Worm (Caenorhabditis elegans): ENCODE data around the gene C50B6.1.

Gene C50B6.1

DNA sequence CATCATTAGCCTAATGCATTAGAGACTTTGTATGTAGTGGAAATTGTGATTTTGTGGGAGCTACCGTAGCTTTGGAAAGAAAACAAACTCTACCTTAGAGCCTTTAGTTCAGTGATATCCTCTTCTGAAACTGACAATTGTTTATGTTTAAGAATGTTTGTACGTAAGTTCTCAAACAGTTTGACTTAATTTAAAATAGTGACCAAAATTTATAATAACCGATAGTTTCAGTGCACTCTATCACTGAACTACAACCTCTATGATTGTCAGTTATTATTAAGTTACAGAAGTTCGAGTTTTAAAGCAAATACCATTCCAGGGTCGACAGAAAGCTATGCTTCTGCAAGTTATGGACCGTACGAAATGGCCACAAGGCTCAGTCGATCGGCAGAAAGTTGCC lies at the start of gene C50B6.1:
TSS of gene C50B6.1 (plus strand) at position 301 of the 400 bp plus-strand sequence.
- TF ChIP-seq dao-5 (tag; optimal IDR thresholded peaks at IDR 0.05), result no peak

DNA sequence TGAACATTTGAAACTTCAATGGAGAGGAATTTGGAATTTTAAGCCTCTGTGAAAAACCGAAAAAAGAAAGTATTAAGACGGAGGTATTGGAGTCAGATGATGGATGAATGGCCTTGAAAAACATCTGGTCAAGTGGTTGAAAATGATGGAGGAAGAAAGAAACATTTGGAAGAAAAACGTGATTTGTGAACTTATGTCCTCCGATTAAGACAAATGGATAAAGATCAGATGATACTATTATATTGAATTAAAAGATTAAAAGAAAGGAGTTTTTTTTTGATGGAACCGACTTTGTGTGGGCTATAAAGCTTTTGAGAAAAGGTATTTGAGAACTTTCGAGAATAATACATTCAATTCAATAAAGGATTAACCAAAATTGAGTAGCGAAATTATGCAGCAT lies 49.2 kb upstream of the C50B6.1 start:
- TF ChIP-seq W03F9.2 (tag; optimal IDR thresholded peaks at IDR 0.05), result no peak
- TF ChIP-seq him-1 (tag; optimal IDR thresholded peaks at IDR 0.05), result no peak
- no peak for TF ChIP-seq dao-5 (tag; optimal IDR thresholded peaks at IDR 0.05)

DNA sequence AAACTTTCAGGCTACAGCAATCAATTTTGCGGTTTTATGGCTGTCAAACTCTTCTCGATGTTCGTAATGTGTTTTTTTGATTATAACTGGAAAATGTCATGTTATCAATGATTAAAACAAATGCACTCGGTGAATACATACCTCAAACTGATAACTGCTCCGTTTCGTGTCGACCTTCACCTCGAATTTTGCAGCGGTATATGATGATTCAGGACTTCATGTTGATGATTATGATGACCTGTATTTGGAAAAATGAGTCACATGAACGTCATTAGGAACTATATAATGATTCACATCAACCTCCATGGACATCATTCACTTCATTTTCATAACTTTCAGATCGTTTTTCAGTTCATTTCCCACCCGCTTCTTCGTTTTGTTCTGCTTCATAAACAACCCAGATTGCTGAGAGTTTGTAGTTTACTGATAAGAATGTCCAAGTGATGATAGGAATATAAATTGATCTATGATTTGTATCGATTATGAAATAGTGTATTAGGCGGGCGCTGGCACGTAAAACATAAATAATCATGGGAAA lies 45.9 kb upstream of the C50B6.1 start:
- TF ChIP-seq W03F9.2 (tag; optimal IDR thresholded peaks at IDR 0.05), result no peak
- no peak for TF ChIP-seq dao-5 (tag; optimal IDR thresholded peaks at IDR 0.05)
- no peak for TF ChIP-seq him-1 (tag; optimal IDR thresholded peaks at IDR 0.05)

DNA sequence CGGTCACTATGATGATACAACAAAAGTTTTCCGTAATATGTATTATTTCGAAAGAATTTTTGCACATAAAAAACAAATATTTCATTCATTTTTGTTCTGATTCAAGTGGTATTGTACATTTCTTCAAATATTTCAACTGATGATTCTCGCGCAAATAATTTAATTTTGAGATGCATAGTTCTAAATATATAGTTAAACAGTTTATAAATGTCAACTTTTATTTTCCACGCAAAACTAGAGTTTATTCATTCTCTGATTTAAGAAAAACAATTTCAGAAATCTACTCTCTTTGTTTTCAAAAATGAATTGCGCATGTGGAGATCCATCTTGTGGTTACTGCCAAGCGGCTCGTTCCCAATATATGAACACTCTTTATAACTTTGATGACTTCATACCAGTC lies 44.5 kb upstream of the C50B6.1 start, which contains the start of gene zip-5:
TSS of gene zip-5 (plus strand) at position 301 of the 400 bp plus-strand sequence.
- TF ChIP-seq W03F9.2 (tag; optimal IDR thresholded peaks at IDR 0.05), result no peak
- no peak for TF ChIP-seq dao-5 (tag; optimal IDR thresholded peaks at IDR 0.05)
- TF ChIP-seq him-1 (tag; optimal IDR thresholded peaks at IDR 0.05), result no peak

DNA sequence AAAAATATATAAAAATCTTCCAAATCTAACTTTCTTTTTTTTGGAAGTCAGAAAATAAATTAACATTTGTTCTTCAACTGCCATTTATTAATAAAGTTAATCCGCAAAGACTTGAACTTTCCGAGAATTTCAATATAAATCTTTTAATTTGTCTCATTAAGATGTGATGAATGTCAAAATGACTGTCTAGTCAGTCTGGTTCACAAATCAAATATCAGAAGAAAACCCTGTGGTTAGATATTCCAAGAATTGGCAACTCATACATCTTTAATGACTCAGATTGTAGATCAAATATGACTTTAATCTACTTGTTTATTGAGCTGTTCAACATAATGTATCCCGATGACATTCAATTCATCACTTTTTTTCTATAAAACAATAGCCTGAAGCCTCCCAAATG lies 43.1 kb upstream of the C50B6.1 start:
- TF ChIP-seq W03F9.2 (tag; optimal IDR thresholded peaks at IDR 0.05), result no peak
- no peak for TF ChIP-seq him-1 (tag; optimal IDR thresholded peaks at IDR 0.05)
- TF ChIP-seq dao-5 (tag; optimal IDR thresholded peaks at IDR 0.05), result no peak

DNA sequence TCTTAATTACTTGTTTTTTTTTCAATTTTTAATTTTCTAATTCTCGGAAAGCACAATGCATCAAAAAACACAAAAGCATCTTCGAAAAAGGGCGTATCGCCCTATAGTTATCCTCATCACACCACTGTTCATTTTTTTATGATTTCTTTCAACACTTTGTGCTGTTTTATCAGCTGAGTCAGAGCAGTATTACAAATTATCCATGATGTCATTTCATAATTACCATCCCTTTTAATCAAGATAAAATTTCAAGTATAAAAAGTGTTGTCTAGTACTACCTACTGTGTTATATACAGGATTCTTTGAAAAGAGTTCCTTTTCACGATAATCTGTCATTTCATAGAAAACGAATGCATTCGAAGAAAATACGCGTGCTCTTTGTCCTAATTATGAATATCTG lies 42.1 kb upstream of the C50B6.1 start:
- TF ChIP-seq W03F9.2 (tag; optimal IDR thresholded peaks at IDR 0.05), result no peak
- no peak for TF ChIP-seq him-1 (tag; optimal IDR thresholded peaks at IDR 0.05)
- TF ChIP-seq dao-5 (tag; optimal IDR thresholded peaks at IDR 0.05), result no peak

DNA sequence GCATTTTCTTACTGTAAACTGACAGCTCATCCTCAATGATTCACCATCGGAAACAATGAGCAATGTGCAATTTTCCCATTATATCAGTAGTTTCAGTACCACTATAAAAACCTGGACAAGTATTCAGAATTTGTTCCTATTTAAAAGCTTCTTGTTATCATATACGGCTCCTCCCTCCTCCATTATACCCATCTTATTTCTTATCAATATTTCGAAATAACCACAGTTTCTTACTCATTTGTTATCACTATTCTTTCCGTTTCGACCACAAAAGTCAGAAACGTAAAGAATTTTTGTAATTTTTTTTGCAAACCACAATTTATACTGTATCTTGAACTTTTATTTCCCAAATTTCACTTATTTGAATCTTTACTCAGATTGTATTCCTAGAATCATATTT lies 40.7 kb upstream of the C50B6.1 start:
- TF ChIP-seq W03F9.2 (tag; optimal IDR thresholded peaks at IDR 0.05), result no peak
- TF ChIP-seq him-1 (tag; optimal IDR thresholded peaks at IDR 0.05), result no peak
- no peak for TF ChIP-seq dao-5 (tag; optimal IDR thresholded peaks at IDR 0.05)

DNA sequence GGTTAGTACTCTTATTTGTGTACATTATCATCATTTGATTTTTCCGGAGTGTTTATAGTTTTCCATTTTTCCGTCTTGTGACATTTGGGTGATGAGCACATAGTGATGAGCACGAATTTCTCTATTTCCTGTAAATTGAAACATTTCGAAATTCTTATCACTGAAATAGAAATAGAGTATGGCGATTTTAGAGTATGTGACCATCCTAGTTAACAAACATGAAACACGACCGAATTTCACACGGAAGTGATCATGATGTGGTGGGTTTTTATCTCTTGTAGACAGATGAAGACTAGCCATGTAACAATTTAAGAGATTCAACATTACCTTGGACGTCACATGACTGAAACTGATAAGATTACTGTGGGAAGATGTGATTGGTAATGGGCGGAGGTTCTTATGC lies 39.5 kb upstream of the C50B6.1 start:
- TF ChIP-seq W03F9.2 (tag; optimal IDR thresholded peaks at IDR 0.05) (no peak), dao-5 (tag; optimal IDR thresholded peaks at IDR 0.05) (no peak), him-1 (tag; optimal IDR thresholded peaks at IDR 0.05) (no peak)

DNA sequence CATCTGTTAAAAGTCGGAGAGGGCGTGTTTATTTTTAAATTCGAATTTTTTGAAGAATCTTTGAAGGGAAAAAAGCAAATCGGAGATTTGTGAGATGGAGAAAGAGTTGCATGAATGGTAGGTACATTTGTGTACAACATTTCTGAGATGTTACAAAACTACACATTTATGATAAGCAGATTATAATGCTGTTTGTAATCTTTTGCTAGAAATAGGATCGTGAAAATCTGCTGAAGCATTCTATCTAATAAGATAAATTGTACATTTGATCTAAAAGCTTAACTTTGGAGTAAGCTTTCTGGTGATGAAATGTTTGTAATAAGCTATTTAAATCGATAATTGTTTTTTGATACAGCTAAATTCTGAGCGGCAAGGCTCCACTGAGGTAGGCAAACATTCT lies 36.4 kb upstream of the C50B6.1 start:
- TF ChIP-seq W03F9.2 (tag; optimal IDR thresholded peaks at IDR 0.05), result no peak
- no peak for TF ChIP-seq dao-5 (tag; optimal IDR thresholded peaks at IDR 0.05)
- TF ChIP-seq him-1 (tag; optimal IDR thresholded peaks at IDR 0.05), result no peak

DNA sequence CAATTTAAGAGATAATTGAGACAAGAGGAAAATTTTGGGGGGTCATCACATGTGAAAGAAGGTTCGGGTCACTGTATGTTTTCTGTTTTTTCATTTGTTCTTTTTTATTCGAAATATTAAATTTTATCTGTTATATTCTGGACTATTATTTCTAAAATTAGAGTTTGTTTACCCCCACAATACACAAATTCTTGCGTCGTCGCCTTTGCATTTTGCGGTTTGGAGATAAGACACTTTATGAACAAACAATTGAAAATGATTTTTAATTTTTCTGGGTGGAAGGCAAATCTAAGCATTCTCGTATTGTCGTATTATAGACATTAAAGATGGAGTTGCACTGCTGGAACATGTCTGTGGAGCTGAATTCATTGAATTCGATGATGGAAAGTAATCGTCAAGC lies 35.4 kb upstream of the C50B6.1 start:
- TF ChIP-seq W03F9.2 (tag; optimal IDR thresholded peaks at IDR 0.05), result no peak
- TF ChIP-seq dao-5 (tag; optimal IDR thresholded peaks at IDR 0.05), result no peak
- no peak for TF ChIP-seq him-1 (tag; optimal IDR thresholded peaks at IDR 0.05)

DNA sequence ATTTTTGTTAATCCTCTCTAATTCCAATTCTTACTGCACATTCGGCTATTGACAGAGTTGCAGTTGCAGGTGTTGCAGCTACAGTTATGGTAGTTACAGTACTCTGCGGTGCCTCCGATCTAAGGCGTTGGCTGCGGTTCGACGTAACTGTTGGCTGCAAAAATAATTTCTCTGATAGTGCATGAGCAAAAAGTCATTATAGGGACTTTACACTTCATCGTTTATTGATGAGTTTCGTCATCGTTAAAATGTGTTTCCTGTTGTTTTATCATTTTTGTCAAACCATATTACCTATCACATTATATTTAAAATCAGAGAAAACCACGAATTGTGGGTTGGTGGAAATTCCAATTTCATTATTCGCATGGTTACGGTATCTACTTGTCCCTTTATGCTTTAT lies 34.1 kb upstream of the C50B6.1 start:
- TF ChIP-seq W03F9.2 (tag; optimal IDR thresholded peaks at IDR 0.05) (no peak), dao-5 (tag; optimal IDR thresholded peaks at IDR 0.05) (no peak), him-1 (tag; optimal IDR thresholded peaks at IDR 0.05) (no peak)

DNA sequence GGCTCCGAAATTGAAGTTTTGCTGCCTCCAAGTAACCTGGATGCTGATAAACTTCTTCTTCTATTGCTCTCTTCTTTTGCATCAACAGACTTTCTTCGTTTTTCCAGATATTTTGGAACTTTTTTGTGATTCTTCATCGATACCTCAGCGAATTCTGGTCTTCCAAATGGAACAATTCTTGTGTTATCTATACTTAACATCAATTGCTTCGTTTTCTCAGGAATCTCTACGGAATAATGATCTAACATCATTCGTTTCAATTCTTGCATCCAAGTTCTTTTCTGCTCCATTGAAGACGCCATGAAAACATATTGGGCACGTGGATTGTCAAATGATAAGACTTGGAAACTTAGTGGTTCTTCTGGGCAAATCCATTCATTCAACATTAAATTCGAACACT lies 32.8 kb upstream of the C50B6.1 start, which contains the start of gene F32F2.4:
TSS of gene F32F2.4 (plus strand) at position 301 of the 400 bp plus-strand sequence.
- no peak for TF ChIP-seq him-1 (tag; optimal IDR thresholded peaks at IDR 0.05)
- no peak for TF ChIP-seq W03F9.2 (tag; optimal IDR thresholded peaks at IDR 0.05)
- no peak for TF ChIP-seq dao-5 (tag; optimal IDR thresholded peaks at IDR 0.05)

DNA sequence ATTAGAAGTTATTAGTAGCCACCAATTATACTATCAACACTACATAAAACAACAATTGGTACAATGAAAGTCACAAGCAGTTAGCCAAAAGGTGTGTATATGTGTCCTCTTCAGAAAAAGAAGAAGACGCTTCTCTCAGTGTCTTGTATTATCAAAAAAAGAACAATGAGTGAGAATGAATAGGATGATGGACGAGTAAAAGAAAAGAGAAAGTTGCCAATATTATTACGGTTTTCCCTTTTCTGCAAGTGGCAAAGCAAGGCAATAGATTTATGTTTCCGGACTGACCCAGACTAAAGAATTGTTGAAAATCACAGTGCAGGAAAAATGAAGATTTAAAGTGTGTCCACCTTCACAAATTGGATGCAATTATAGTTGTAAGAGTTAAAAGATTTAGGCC lies 28.3 kb upstream of the C50B6.1 start:
- TF ChIP-seq dao-5 (tag; optimal IDR thresholded peaks at IDR 0.05) (no peak), him-1 (tag; optimal IDR thresholded peaks at IDR 0.05) (no peak), W03F9.2 (tag; optimal IDR thresholded peaks at IDR 0.05) (no peak)

DNA sequence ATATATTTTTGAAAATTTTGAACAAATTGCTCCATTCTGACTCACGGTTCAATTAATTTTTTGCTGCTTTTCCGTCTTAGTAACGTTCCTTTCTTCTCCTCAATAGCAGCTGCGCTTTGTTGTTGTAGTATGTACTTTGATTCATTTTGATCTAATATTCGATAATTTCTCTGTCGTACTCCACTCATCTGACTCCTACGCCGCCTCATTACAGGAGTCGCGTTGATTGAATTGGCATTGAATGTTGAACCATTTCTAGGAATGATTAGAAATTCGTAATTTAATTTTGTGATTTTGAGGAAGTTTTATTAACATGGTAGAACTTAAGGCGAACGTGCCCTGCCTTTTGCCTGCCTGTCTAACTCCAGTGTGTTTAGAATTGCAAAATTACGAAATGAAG lies 25.8 kb upstream of the C50B6.1 start:
- no peak for TF ChIP-seq dao-5 (tag; optimal IDR thresholded peaks at IDR 0.05)
- TF ChIP-seq W03F9.2 (tag; optimal IDR thresholded peaks at IDR 0.05), result no peak
- no peak for TF ChIP-seq him-1 (tag; optimal IDR thresholded peaks at IDR 0.05)

DNA sequence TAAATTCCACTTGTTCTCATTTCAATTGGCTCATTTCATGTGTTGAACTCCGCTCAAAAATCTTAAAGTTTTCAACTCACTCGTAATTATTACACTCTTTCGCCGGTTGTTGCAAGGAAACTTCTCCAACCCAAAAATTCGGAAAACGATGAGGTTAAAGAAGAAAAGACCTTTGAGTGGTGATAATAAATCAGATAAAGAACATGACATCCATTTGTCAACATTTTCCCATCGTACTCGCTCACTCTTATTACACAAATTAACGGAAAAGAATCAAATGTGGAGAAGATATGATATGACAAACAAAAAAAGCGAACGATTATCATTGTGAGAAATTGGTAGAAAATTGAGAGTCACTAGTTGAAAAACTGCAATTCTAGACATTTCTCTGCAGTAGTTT lies 23.4 kb upstream of the C50B6.1 start:
- TF ChIP-seq W03F9.2 (tag; optimal IDR thresholded peaks at IDR 0.05), result no peak
- TF ChIP-seq dao-5 (tag; optimal IDR thresholded peaks at IDR 0.05), result no peak
- TF ChIP-seq him-1 (tag; optimal IDR thresholded peaks at IDR 0.05), result no peak
